Fruit fly (Drosophila melanogaster) whole organism, embryonic: ENCODE results near the gene CG34462.

Experiments used
- Abd-B ChIP-seq: fragments of 200-800 bp; sonication (Bioruptor generic); optimal IDR thresholded peaks from 2 replicates; lab custom pipeline; 2018; ENCODE audit warnings: missing biosample characterization, mild to moderate bottlenecking, missing genetic modification characterization, moderate library complexity
- Asciz ChIP-seq: fragments of 200-800 bp; sonication (Bioruptor generic); optimal IDR thresholded peaks from 2 replicates; lab custom pipeline; 2017; ENCODE audit warnings: missing biosample characterization, mild to moderate bottlenecking, missing genetic modification characterization, missing genetic modification reagents
- Atf3 ChIP-seq: fragments of 200-800 bp; sonication (Bioruptor generic); optimal IDR thresholded peaks from 3 replicates; lab custom pipeline; 2016; ENCODE audit warnings: missing biosample characterization, missing genetic modification characterization
- Atf6 ChIP-seq: fragments of 200-800 bp; sonication (Bioruptor generic); IDR thresholded peaks from 2 replicates; pipeline ENCODE4 v1.3.6; 2022; ENCODE audit warnings: missing biosample characterization, missing genetic modification characterization
- CG10654 ChIP-seq: fragments of 200-800 bp; sonication (Bioruptor generic); optimal IDR thresholded peaks from 2 replicates; lab custom pipeline; 2016; ENCODE audit warnings: missing biosample characterization, missing genetic modification characterization
- CG11085 ChIP-seq: fragments of 200-800 bp; sonication (Bioruptor generic); IDR thresholded peaks from 2 replicates; pipeline ENCODE4 v1.3.6; 2022; ENCODE audit warnings: missing biosample characterization, missing genetic modification characterization
- CG11398 ChIP-seq: fragments of 200-800 bp; sonication (Bioruptor generic); optimal IDR thresholded peaks from 2 replicates; lab custom pipeline; 2016; ENCODE audit warnings: missing biosample characterization, missing genetic modification characterization
- CG1233 ChIP-seq: fragments of 200-800 bp; sonication (Bioruptor generic); optimal IDR thresholded peaks from 4 replicates; lab custom pipeline; 2018; ENCODE audit warnings: missing biosample characterization, mild to moderate bottlenecking, missing genetic modification characterization
- CG15073 ChIP-seq: fragments of 200-800 bp; sonication (Bioruptor generic); optimal IDR thresholded peaks from 2 replicates; lab custom pipeline; 2016; ENCODE audit warnings: missing biosample characterization, missing genetic modification characterization
- CG17359 ChIP-seq: fragments of 200-800 bp; sonication (Bioruptor generic); optimal IDR thresholded peaks from 3 replicates; lab custom pipeline; 2018; ENCODE audit warnings: missing biosample characterization, mild to moderate bottlenecking, missing genetic modification characterization, moderate library complexity
- CG2875 ChIP-seq: fragments of 200-800 bp; sonication (Bioruptor generic); optimal IDR thresholded peaks from 2 replicates; lab custom pipeline; 2017; ENCODE audit warnings: missing biosample characterization, mild to moderate bottlenecking, missing genetic modification characterization, missing genetic modification reagents
- CG30020 ChIP-seq: fragments of 200-800 bp; optimal IDR thresholded peaks from 2 replicates; lab custom pipeline; 2019; ENCODE audit warnings: missing biosample characterization, mild to moderate bottlenecking, missing genetic modification characterization, moderate library complexity
- CG3163 ChIP-seq: fragments of 200-800 bp; sonication (Bioruptor generic); optimal IDR thresholded peaks from 3 replicates; lab custom pipeline; 2016; ENCODE audit warnings: missing biosample characterization, missing genetic modification characterization
- CG34224 ChIP-seq: fragments of 200-800 bp; sonication (Bioruptor generic); IDR thresholded peaks from 3 replicates; pipeline ENCODE4 v1.3.6; 2022; ENCODE audit warnings: missing biosample characterization, missing genetic modification characterization; ENCODE audit not compliant: partially characterized antibody
- CG5180 ChIP-seq: fragments of 200-800 bp; sonication (Bioruptor generic); optimal IDR thresholded peaks from 3 replicates; lab custom pipeline; 2017; ENCODE audit warnings: missing biosample characterization, missing genetic modification characterization, mild to moderate bottlenecking, moderate library complexity, missing genetic modification reagents
- CG8281 ChIP-seq: fragments of 200-800 bp; sonication (Bioruptor generic); optimal IDR thresholded peaks from 2 replicates; lab custom pipeline; 2018; ENCODE audit warnings: missing biosample characterization, mild to moderate bottlenecking, missing genetic modification characterization, moderate library complexity
- Dad ChIP-seq: fragments of 200-800 bp; sonication (Bioruptor generic); optimal IDR thresholded peaks from 3 replicates; lab custom pipeline; 2016; ENCODE audit warnings: missing biosample characterization, missing genetic modification characterization
- Eip74EF ChIP-seq, 2 experiments: fragments of 200-800 bp in 1 of 2; fragments of >200 bp in 1 of 2; sonication (Bioruptor generic) in 1 of 2; optimal IDR thresholded peaks; 2 replicates each; lab custom pipeline; 2017 to 2019; ENCODE audit warnings: missing biosample characterization in 2 of 2, missing genetic modification characterization in 2 of 2, mild to moderate bottlenecking in 1 of 2, moderate library complexity in 1 of 2
- Ets65A ChIP-seq: fragments of 200-800 bp; sonication (Bioruptor generic); peaks from one replicate; lab custom pipeline; 2016; ENCODE audit warnings: missing biosample characterization, missing genetic modification characterization
- H15 ChIP-seq: fragments of 200-800 bp; sonication (Bioruptor generic); IDR thresholded peaks from 3 replicates; pipeline ENCODE4 v1.3.6; 2022; ENCODE audit warnings: missing biosample characterization, missing genetic modification characterization
- HmgZ ChIP-seq: fragments of 200-800 bp; sonication (Bioruptor generic); optimal IDR thresholded peaks from 2 replicates; lab custom pipeline; 2018; ENCODE audit warnings: missing biosample characterization, mild to moderate bottlenecking, missing genetic modification characterization
- Hmr ChIP-seq: fragments of 200-800 bp; sonication (Bioruptor generic); optimal IDR thresholded peaks from 3 replicates; lab custom pipeline; 2017; ENCODE audit warnings: mild to moderate bottlenecking, missing biosample characterization, missing genetic modification reagents, missing genetic modification characterization
- Hsf ChIP-seq: fragments of 200-800 bp; sonication (Bioruptor generic); optimal IDR thresholded peaks from 3 replicates; lab custom pipeline; 2016; ENCODE audit warnings: missing biosample characterization, missing genetic modification characterization
- Sry-β ChIP-seq: fragments of 200-800 bp; sonication (Bioruptor generic); optimal IDR thresholded peaks from 2 replicates; lab custom pipeline; 2018; ENCODE audit warnings: missing biosample characterization, mild to moderate bottlenecking, missing genetic modification characterization, moderate library complexity
- Sry-δ ChIP-seq: fragments of 200-800 bp; sonication (Bioruptor generic); optimal IDR thresholded peaks from 2 replicates; lab custom pipeline; 2016; ENCODE audit warnings: missing biosample characterization, missing genetic modification characterization
- ase ChIP-seq: fragments of 200-800 bp; sonication (Bioruptor generic); IDR thresholded peaks from 3 replicates; pipeline ENCODE4 v1.3.6; 2022; ENCODE audit warnings: missing biosample characterization, missing genetic modification characterization
- ato ChIP-seq: fragments of 200-800 bp; sonication (Bioruptor generic); IDR thresholded peaks from 2 replicates; pipeline ENCODE4 v1.3.6; 2022; ENCODE audit warnings: missing biosample characterization, missing genetic modification characterization; ENCODE audit not compliant: partially characterized antibody
- bab2 ChIP-seq: fragments of 200-800 bp; sonication (Bioruptor generic); optimal IDR thresholded peaks from 2 replicates; lab custom pipeline; 2016; ENCODE audit warnings: missing biosample characterization, missing genetic modification characterization
- chinmo ChIP-seq: fragments of 200-800 bp; sonication (Bioruptor generic); IDR thresholded peaks from 4 replicates; pipeline ENCODE4 v1.3.6; 2022; ENCODE audit warnings: missing biosample characterization, missing genetic modification characterization; ENCODE audit not compliant: partially characterized antibody
- dimm ChIP-seq: fragments of 200-800 bp; sonication (Bioruptor generic); IDR thresholded peaks from 2 replicates; pipeline ENCODE4 v1.3.6; 2022; ENCODE audit warnings: missing biosample characterization, missing genetic modification characterization
- ftz-f1 ChIP-seq: fragments of 200-800 bp; sonication (Bioruptor generic); optimal IDR thresholded peaks from 2 replicates; lab custom pipeline; 2016; ENCODE audit warnings: missing biosample characterization, missing genetic modification characterization
- lab ChIP-seq: fragments of 200-800 bp; sonication (Bioruptor generic); optimal IDR thresholded peaks from 3 replicates; lab custom pipeline; 2017; ENCODE audit warnings: missing biosample characterization, missing genetic modification characterization, mild to moderate bottlenecking, moderate library complexity, missing genetic modification reagents
- mam ChIP-seq: fragments of 200-800 bp; sonication (Bioruptor generic); optimal IDR thresholded peaks from 3 replicates; lab custom pipeline; 2016; ENCODE audit warnings: missing biosample characterization, missing genetic modification characterization
- nom ChIP-seq: fragments of 200-800 bp; sonication (Bioruptor generic); optimal IDR thresholded peaks from 2 replicates; lab custom pipeline; 2017; ENCODE audit warnings: missing biosample characterization, missing genetic modification characterization, mild to moderate bottlenecking, moderate library complexity, missing genetic modification reagents
- pros ChIP-seq: fragments of 200-800 bp; sonication (Bioruptor generic); optimal IDR thresholded peaks from 3 replicates; lab custom pipeline; 2019; ENCODE audit warnings: missing biosample characterization, mild to moderate bottlenecking, missing genetic modification characterization, moderate library complexity
- sens ChIP-seq: fragments of 200-800 bp; sonication (Bioruptor generic); peaks from one replicate; lab custom pipeline; 2016; ENCODE audit warnings: missing biosample characterization, missing genetic modification characterization
- sim ChIP-seq: fragments of 200-800 bp; sonication (Bioruptor generic); IDR thresholded peaks from 2 replicates; pipeline ENCODE4 v1.3.6; 2022; ENCODE audit warnings: missing biosample characterization, missing genetic modification characterization
- sob ChIP-seq: fragments of 200-800 bp; sonication (Bioruptor generic); IDR thresholded peaks from 2 replicates; pipeline ENCODE4 v1.3.6; 2022; ENCODE audit warnings: missing biosample characterization, missing genetic modification characterization
- tin ChIP-seq: fragments of 200-800 bp; sonication (Bioruptor generic); optimal IDR thresholded peaks from 3 replicates; lab custom pipeline; 2016; ENCODE audit warnings: missing biosample characterization, missing genetic modification characterization
- toy ChIP-seq: fragments of 200-800 bp; sonication (Bioruptor generic); IDR thresholded peaks from 2 replicates; pipeline ENCODE4 v1.3.6; 2022; ENCODE audit warnings: missing biosample characterization, missing genetic modification characterization
- yki ChIP-seq: fragments of >200 bp; optimal IDR thresholded peaks from 3 replicates; lab custom pipeline; 2018
- zfh2 ChIP-seq: fragments of 200-800 bp; sonication (Bioruptor generic); optimal IDR thresholded peaks from 2 replicates; lab custom pipeline; 2016; ENCODE audit warnings: missing biosample characterization, missing genetic modification characterization

Gene CG34462

DNA sequence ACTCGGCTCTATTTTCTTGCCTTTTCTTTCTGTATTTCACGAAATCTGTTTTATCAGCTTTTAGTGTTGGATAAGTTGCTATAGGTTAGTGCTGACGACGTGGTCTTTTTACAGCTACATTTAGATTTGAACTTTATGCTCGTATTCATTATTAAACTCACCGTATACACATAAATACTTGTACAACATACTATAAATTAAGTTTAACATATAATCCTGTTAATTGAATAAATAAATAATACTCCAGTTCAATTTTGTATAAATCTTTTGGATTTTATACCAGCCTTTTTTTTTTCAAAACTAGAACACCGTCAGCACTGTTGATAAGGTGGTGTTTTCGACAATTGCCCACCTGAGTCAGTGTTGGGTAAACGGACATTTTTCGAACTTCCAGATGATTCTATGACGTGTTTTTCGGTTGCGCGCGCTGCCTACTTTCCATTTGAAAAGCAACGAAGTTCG is 19.5 kb upstream of the CG34462 start, which contains the start of gene BI-1 (continued):
- TF ChIP-seq Hmr (GFP tag; lab: Kevin White, UChicago) (no peak), mam (GFP tag; lab: Kevin White, UChicago) (peak; percentile 58), Atf6 (GFP tag; lab: Robert Waterston, UW) (no peak; the same call in 1 of the 2 replicates), ftz-f1 (peak; percentile 18), Hsf (GFP tag; lab: Kevin White, UChicago) (peak; percentile 52), Sry-δ (peak; percentile 13), CG34224 (no peak), sob (peak; percentile 83), CG1233 (GFP tag; lab: Kevin White, UChicago) (peak; percentile 79), CG30020 (tag; lab: Kevin White, UChicago) (peak; percentile 63), Asciz (GFP tag; lab: Kevin White, UChicago) (no peak), yki (no peak), ato (GFP tag; lab: Robert Waterston, UW) (no peak), sim (GFP tag; lab: Robert Waterston, UW) (no peak), Ets65A (GFP tag; lab: Kevin White, UChicago) (peak; percentile 94), toy (GFP tag; lab: Robert Waterston, UW) (no peak), CG3163 (GFP tag; lab: Kevin White, UChicago) (no peak), CG17359 (peak; percentile 39), pros (GFP tag; lab: Kevin White, UChicago) (no peak), H15 (no peak), CG11398 (GFP tag; lab: Kevin White, UChicago) (no peak), ase (GFP tag; lab: Robert Waterston, UW) (no peak), Dad (GFP tag; lab: Kevin White, UChicago) (peak; percentile 55), zfh2 (GFP tag; lab: Kevin White, UChicago) (peak; percentile 78), lab (GFP tag; lab: Kevin White, UChicago) (peak; percentile 83), Atf3 (GFP tag; lab: Kevin White, UChicago) (no peak), Sry-β (GFP tag; lab: Kevin White, UChicago) (peak; percentile 99), tin (GFP tag; lab: Kevin White, UChicago) (peak; percentile 69), HmgZ (peak; percentile 73), CG5180 (no peak), CG2875 (GFP tag; lab: Kevin White, UChicago) (peak; percentile 15), bab2 (GFP tag; lab: Kevin White, UChicago) (peak; percentile 27), nom (GFP tag; lab: Kevin White, UChicago) (peak; percentile 46), CG10654 (peak; percentile 65), CG8281 (tag; lab: Kevin White, UChicago) (no peak), Eip74EF (GFP tag; optimal IDR thresholded peaks at IDR 0.05; lab: Kevin White, UChicago) (no peak), sens (GFP tag; lab: Kevin White, UChicago) (peak; percentile 89), Abd-B (GFP tag; lab: Kevin White, UChicago) (no peak), chinmo (GFP tag; lab: Robert Waterston, UW) (no peak), CG15073 (GFP tag; lab: Kevin White, UChicago) (no peak), dimm (GFP tag; lab: Robert Waterston, UW) (no peak), CG11085 (GFP tag; lab: Robert Waterston, UW) (no peak)
